Worm (Caenorhabditis elegans) whole organism, L2 larva: ENCODE results near the gene F19B6.1.
A peak's percentile ranks its signal among the peaks of the same experiment; 100 is the strongest.

Source experiments
- C34F6.9 ChIP-seq: fragments of 150-350 bp; optimal IDR thresholded peaks from 2 replicates; lab custom pipeline; 2014; ENCODE audit warnings: missing biosample characterization, missing genetic modification characterization
- F13H6.1 ChIP-seq: sonication (generic microtip); optimal IDR thresholded peaks from 2 replicates; lab custom pipeline; 2016; ENCODE audit warnings: missing genetic modification characterization, missing compliant biosample characterization
- R02D3.7 ChIP-seq: fragments of 150-350 bp; optimal IDR thresholded peaks from 2 replicates; lab custom pipeline; 2014; ENCODE audit warnings: missing biosample characterization, missing genetic modification characterization
- Y55F3AM.14 ChIP-seq: fragments of 200-800 bp; sonication (Bioruptor generic); optimal IDR thresholded peaks from 2 replicates; lab custom pipeline; 2018; ENCODE audit warnings: mild to moderate bottlenecking, missing genetic modification characterization, missing compliant biosample characterization
- ZK546.5 ChIP-seq: sonication (generic microtip); optimal IDR thresholded peaks from 2 replicates; lab custom pipeline; 2017; ENCODE audit warnings: missing biosample characterization, missing genetic modification characterization
- aly-2 ChIP-seq: fragments of 150-350 bp; optimal IDR thresholded peaks from 2 replicates; lab custom pipeline; 2014; ENCODE audit warnings: missing biosample characterization, missing genetic modification characterization
- ama-1 ChIP-seq: fragments of 150-350 bp; optimal IDR thresholded peaks from 2 replicates; lab custom pipeline; 2018; ENCODE audit warnings: inconsistent platforms
- ceh-82 ChIP-seq: fragments of 150-350 bp; optimal IDR thresholded peaks from 2 replicates; lab custom pipeline; 2014; ENCODE audit warnings: missing biosample characterization, missing genetic modification characterization
- crh-2 ChIP-seq: sonication (generic microtip); optimal IDR thresholded peaks from 2 replicates; lab custom pipeline; 2017; ENCODE audit warnings: missing biosample characterization, missing genetic modification characterization
- dmd-4 ChIP-seq: sonication (generic microtip); optimal IDR thresholded peaks from 2 replicates; lab custom pipeline; 2017; ENCODE audit warnings: missing biosample characterization, missing genetic modification characterization
- egl-27 ChIP-seq: sonication (generic microtip); optimal IDR thresholded peaks from 3 replicates; lab custom pipeline; 2017; ENCODE audit warnings: missing biosample characterization, missing genetic modification reagents, missing genetic modification characterization
- elt-3 ChIP-seq: sonication (generic microtip); optimal IDR thresholded peaks from 2 replicates; lab custom pipeline; 2017; ENCODE audit warnings: missing biosample characterization, missing genetic modification characterization
- fos-1 ChIP-seq: fragments of 150-350 bp; optimal IDR thresholded peaks from 2 replicates; lab custom pipeline; 2014; ENCODE audit warnings: missing biosample characterization, missing genetic modification characterization
- gmeb-1 ChIP-seq: fragments of 150-350 bp; optimal IDR thresholded peaks from 2 replicates; lab custom pipeline; 2014; ENCODE audit warnings: missing biosample characterization, missing genetic modification characterization
- lin-11 ChIP-seq: fragments of 150-350 bp; sonication (generic microtip); optimal IDR thresholded peaks from 2 replicates; lab custom pipeline; 2014; ENCODE audit warnings: missing biosample characterization, missing genetic modification characterization, inconsistent platforms, mixed read lengths
- lin-13 ChIP-seq: fragments of 150-350 bp; optimal IDR thresholded peaks from 2 replicates; lab custom pipeline; 2014; ENCODE audit warnings: missing biosample characterization, missing genetic modification reagents, missing genetic modification characterization
- lsy-2 ChIP-seq, 2 experiments: fragments of 150-350 bp in 1 of 2; sonication (generic microtip) in 1 of 2; optimal IDR thresholded peaks; 2 replicates each; lab custom pipeline; 2014 to 2017; ENCODE audit warnings: missing biosample characterization in 2 of 2, missing genetic modification characterization in 2 of 2
- mab-5 ChIP-seq: fragments of 150-350 bp; optimal IDR thresholded peaks from 2 replicates; lab custom pipeline; 2014; ENCODE audit warnings: missing biosample characterization, missing genetic modification characterization
- mbf-1 ChIP-seq: sonication (generic microtip); optimal IDR thresholded peaks from 2 replicates; lab custom pipeline; 2017; ENCODE audit warnings: missing biosample characterization, missing genetic modification characterization
- nhr-10 ChIP-seq: sonication (generic microtip); optimal IDR thresholded peaks from 2 replicates; lab custom pipeline; 2017; ENCODE audit warnings: missing biosample characterization, missing genetic modification characterization
- nhr-12 ChIP-seq: fragments of 150-350 bp; optimal IDR thresholded peaks from 2 replicates; lab custom pipeline; 2014; ENCODE audit warnings: missing biosample characterization, missing genetic modification characterization
- nhr-129 ChIP-seq: fragments of 150-350 bp; optimal IDR thresholded peaks from 2 replicates; lab custom pipeline; 2014; ENCODE audit warnings: missing biosample characterization, missing genetic modification characterization
- nhr-21 ChIP-seq: fragments of 150-350 bp; optimal IDR thresholded peaks from 2 replicates; lab custom pipeline; 2014; ENCODE audit warnings: missing biosample characterization, missing genetic modification characterization
- nhr-23 ChIP-seq: fragments of 150-350 bp; optimal IDR thresholded peaks from 2 replicates; lab custom pipeline; 2014; ENCODE audit warnings: missing biosample characterization, missing genetic modification reagents, missing genetic modification characterization
- nhr-237 ChIP-seq: fragments of 150-350 bp; optimal IDR thresholded peaks from 2 replicates; lab custom pipeline; 2014; ENCODE audit warnings: missing biosample characterization, missing genetic modification characterization
- nhr-25 ChIP-seq: fragments of 150-350 bp; sonication (generic microtip); optimal IDR thresholded peaks from 3 replicates; lab custom pipeline; 2014; ENCODE audit warnings: missing biosample characterization, missing genetic modification characterization
- nhr-6 ChIP-seq: fragments of 150-350 bp; optimal IDR thresholded peaks from 2 replicates; lab custom pipeline; 2014; ENCODE audit warnings: missing biosample characterization, missing genetic modification characterization
- nhr-77 ChIP-seq: fragments of 150-350 bp; optimal IDR thresholded peaks from 2 replicates; lab custom pipeline; 2014; ENCODE audit warnings: missing biosample characterization, missing genetic modification characterization
- sem-4 ChIP-seq: fragments of 150-350 bp; optimal IDR thresholded peaks from 2 replicates; lab custom pipeline; 2014; ENCODE audit warnings: missing biosample characterization, missing genetic modification reagents, missing genetic modification characterization
- sma-3 ChIP-seq: sonication (generic microtip); optimal IDR thresholded peaks from 2 replicates; lab custom pipeline; 2016; ENCODE audit warnings: missing genetic modification reagents, missing genetic modification characterization, missing compliant biosample characterization
- sma-9 ChIP-seq, 2 experiments: fragments of 150-350 bp in 1 of 2; sonication (generic microtip) in 1 of 2; optimal IDR thresholded peaks; 2 replicates each; lab custom pipeline; 2014 to 2016; ENCODE audit warnings: missing genetic modification characterization in 2 of 2, mild to moderate bottlenecking in 1 of 2, missing biosample characterization in 1 of 2, missing compliant biosample characterization in 1 of 2, missing genetic modification reagents in 1 of 2, moderate library complexity in 1 of 2
- snpc-4 ChIP-seq: fragments of 150-350 bp; optimal IDR thresholded peaks from 2 replicates; lab custom pipeline; 2014; ENCODE audit warnings: missing biosample characterization, missing genetic modification characterization
- unc-39 ChIP-seq: fragments of 150-350 bp; optimal IDR thresholded peaks from 2 replicates; lab custom pipeline; 2014; ENCODE audit warnings: missing biosample characterization, missing genetic modification characterization
- unc-55 ChIP-seq: fragments of 150-350 bp; sonication (generic microtip); optimal IDR thresholded peaks from 3 replicates; lab custom pipeline; 2014; ENCODE audit warnings: missing biosample characterization, missing genetic modification reagents, missing genetic modification characterization
- zag-1 ChIP-seq: fragments of 150-350 bp; optimal IDR thresholded peaks from 2 replicates; lab custom pipeline; 2014; ENCODE audit warnings: missing biosample characterization, missing genetic modification characterization
- ztf-1 ChIP-seq: fragments of 200-800 bp; sonication (Bioruptor generic); conservative IDR thresholded peaks from 2 replicates; pipeline ENCODE4 v1.3.6; 2022; ENCODE audit warnings: missing genetic modification characterization, missing compliant biosample characterization
- ztf-11 ChIP-seq: sonication (generic microtip); optimal IDR thresholded peaks from 2 replicates; lab custom pipeline; 2017; ENCODE audit warnings: missing biosample characterization, missing genetic modification characterization
- ztf-4 ChIP-seq: fragments of 150-350 bp; optimal IDR thresholded peaks from 2 replicates; lab custom pipeline; 2014; ENCODE audit warnings: missing biosample characterization, missing genetic modification characterization

Gene F19B6.1

ce11 chrIV:12376021-12376420 lies 40.1 kb upstream of the F19B6.1 start, which contains the start of gene atz-1:
TSS of gene atz-1 (minus strand) at chrIV:12376121.
- TF ChIP-seq ztf-1 (no peak), mbf-1 (tag; lab: Kevin White, UChicago) (no peak), lin-11 (tag; lab: Kevin White, UChicago) (no peak), Y55F3AM.14 (GFP tag; lab: Kevin White, UChicago) (no peak), unc-55 (GFP tag; lab: Kevin White, UChicago) (no peak), R02D3.7 (no peak), nhr-23 (tag; lab: Kevin White, UChicago) (no peak)

DNA sequence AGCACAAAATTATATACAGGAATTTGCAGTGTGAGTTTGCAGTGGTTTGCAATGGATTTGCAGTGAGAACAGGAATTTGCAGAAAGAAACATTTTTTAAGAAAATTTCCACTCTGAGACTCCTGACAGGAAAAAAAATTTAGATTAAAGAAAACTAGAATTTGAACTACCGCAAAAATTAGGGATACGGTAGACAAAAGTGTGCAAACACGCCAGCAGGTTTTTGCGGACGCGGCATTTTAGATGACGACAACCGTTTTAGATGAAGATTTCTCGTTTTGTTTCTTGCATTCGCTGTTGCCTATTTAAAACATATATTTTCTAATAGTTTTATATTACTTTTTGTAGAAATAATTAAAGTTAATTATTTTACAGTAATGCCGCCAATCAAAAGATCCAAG lies 36.0 kb upstream of the F19B6.1 start, which contains the start of gene wdr-46:
Gene wdr-46, plus strand, starts transcription at position 375 of the 400 bp plus-strand sequence.
- TF ChIP-seq F13H6.1 (tag; lab: Kevin White, UChicago) (peak; percentile 76), zag-1 (tag; lab: Kevin White, UChicago) (no peak), lsy-2 (tag; optimal IDR thresholded peaks at IDR 0.05; lab: Kevin White, UChicago) (peak; percentile 99 to 100), nhr-6 (tag; lab: Kevin White, UChicago) (peak; percentile 68), nhr-129 (tag; lab: Kevin White, UChicago) (peak; percentile 96), R02D3.7 (peak; percentile 52), crh-2 (tag; lab: Kevin White, UChicago) (peak; percentile 89), mbf-1 (tag; lab: Kevin White, UChicago) (no peak), sem-4 (tag; lab: Kevin White, UChicago) (peak; percentile 76), nhr-21 (tag; lab: Kevin White, UChicago) (peak; percentile 80), ztf-1 (no peak), lin-11 (tag; lab: Kevin White, UChicago) (peak; percentile 55), fos-1 (tag; lab: Kevin White, UChicago) (peak; percentile 55), ztf-4 (tag; lab: Kevin White, UChicago) (peak; percentile 29), ztf-11 (tag; lab: Kevin White, UChicago) (no peak), Y55F3AM.14 (GFP tag; lab: Kevin White, UChicago) (no peak), unc-55 (GFP tag; lab: Kevin White, UChicago) (peak; percentile 97), dmd-4 (tag; lab: Kevin White, UChicago) (peak; percentile 1), ama-1 (lab: Kevin White, UChicago) (no peak), nhr-237 (no peak), elt-3 (tag; lab: Kevin White, UChicago) (no peak), egl-27 (no peak), nhr-10 (peak; percentile 79), snpc-4 (tag; lab: Kevin White, UChicago) (peak; percentile 70), nhr-25 (tag; lab: Kevin White, UChicago) (peak; percentile 89), C34F6.9 (tag; lab: Kevin White, UChicago) (peak; percentile 87), ZK546.5 (tag; lab: Kevin White, UChicago) (peak; percentile 78), lin-13 (peak; percentile 89), sma-9 (GFP tag; optimal IDR thresholded peaks at IDR 0.05; lab: Kevin White, UChicago) (peak; percentile 79), sma-9 (tag; optimal IDR thresholded peaks at IDR 0.05; lab: Kevin White, UChicago) (no peak), unc-39 (no peak), gmeb-1 (tag; lab: Kevin White, UChicago) (peak; percentile 99), mab-5 (tag; lab: Kevin White, UChicago) (peak; percentile 88), nhr-77 (tag; lab: Kevin White, UChicago) (peak; percentile 56), sma-3 (peak; percentile 83), ceh-82 (tag; lab: Kevin White, UChicago) (peak; percentile 74)

DNA sequence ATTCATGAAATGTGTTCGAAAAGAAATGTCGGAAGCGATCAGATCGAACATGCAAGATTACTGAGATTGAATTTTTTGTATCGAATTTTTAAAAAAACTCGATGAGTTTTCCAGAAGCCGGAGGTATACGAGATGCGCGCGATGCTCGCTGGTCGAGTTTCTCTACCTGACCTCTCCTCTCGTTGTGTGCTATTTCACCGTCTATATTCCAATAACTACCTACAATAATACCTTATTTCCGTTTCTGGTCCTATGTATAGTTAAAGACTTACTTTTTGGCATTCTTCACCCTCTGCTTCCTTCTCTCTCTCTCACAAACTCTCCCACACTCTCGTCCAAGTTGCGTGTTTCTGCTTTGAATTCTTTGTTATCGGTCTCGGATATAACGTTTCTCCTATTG lies 35.5 kb upstream of the F19B6.1 start:
- TF ChIP-seq nhr-12 (tag; lab: Kevin White, UChicago) (no peak), mbf-1 (tag; lab: Kevin White, UChicago) (no peak), Y55F3AM.14 (GFP tag; lab: Kevin White, UChicago) (no peak), fos-1 (tag; lab: Kevin White, UChicago) (no peak), elt-3 (tag; lab: Kevin White, UChicago) (no peak), nhr-6 (tag; lab: Kevin White, UChicago) (no peak), ztf-4 (tag; lab: Kevin White, UChicago) (no peak), R02D3.7 (no peak), lin-11 (tag; lab: Kevin White, UChicago) (no peak), unc-39 (no peak), sma-3 (no peak), ceh-82 (tag; lab: Kevin White, UChicago) (no peak), nhr-25 (tag; lab: Kevin White, UChicago) (no peak), aly-2 (tag; lab: Kevin White, UChicago) (no peak), nhr-21 (tag; lab: Kevin White, UChicago) (no peak)
